Worm (Caenorhabditis elegans) whole organism, mixed stage, embryonic: ENCODE data around the gene mig-38.
A peak's percentile ranks its signal among the peaks of the same experiment; 100 is the strongest.

Source experiments
- M03D4.4 ChIP-seq: sonication (generic microtip); optimal IDR thresholded peaks from 2 replicates; lab custom pipeline; 2017; ENCODE audit warnings: mild to moderate bottlenecking, missing genetic modification characterization, missing compliant biosample characterization
- bed-3 ChIP-seq: fragments of 200-800 bp; sonication (Bioruptor generic); optimal IDR thresholded peaks from 3 replicates; lab custom pipeline; 2018; ENCODE audit warnings: mild to moderate bottlenecking, missing genetic modification characterization, moderate library complexity, missing compliant biosample characterization
- blmp-1 ChIP-seq: fragments of 150-350 bp; optimal IDR thresholded peaks from 2 replicates; lab custom pipeline; 2014; ENCODE audit warnings: missing biosample characterization, missing genetic modification characterization
- ceh-43 ChIP-seq: fragments of 200-800 bp; sonication (Bioruptor generic); optimal IDR thresholded peaks from 2 replicates; lab custom pipeline; 2018; ENCODE audit warnings: mild to moderate bottlenecking, missing genetic modification characterization, moderate library complexity, missing compliant biosample characterization
- ceh-83 ChIP-seq: fragments of 200-800 bp; sonication (Bioruptor generic); optimal IDR thresholded peaks from 2 replicates; lab custom pipeline; 2018; ENCODE audit warnings: mild to moderate bottlenecking, missing genetic modification characterization, missing compliant biosample characterization
- ces-1 ChIP-seq: fragments of 150-350 bp; optimal IDR thresholded peaks from 2 replicates; lab custom pipeline; 2014; ENCODE audit warnings: missing biosample characterization, missing genetic modification reagents, missing genetic modification characterization
- cnd-1 ChIP-seq: fragments of 200-800 bp; sonication (Bioruptor generic); optimal IDR thresholded peaks from 2 replicates; lab custom pipeline; 2018; ENCODE audit warnings: mild to moderate bottlenecking, missing genetic modification characterization, missing compliant biosample characterization
- drap-1 ChIP-seq: fragments of 200-800 bp; sonication (Bioruptor generic); optimal IDR thresholded peaks from 3 replicates; lab custom pipeline; 2018; ENCODE audit warnings: mild to moderate bottlenecking, missing genetic modification characterization, missing compliant biosample characterization
- elt-1 ChIP-seq: sonication (generic microtip); optimal IDR thresholded peaks from 2 replicates; lab custom pipeline; 2017; ENCODE audit warnings: missing genetic modification characterization, mild to moderate bottlenecking, missing compliant biosample characterization, antibody characterized with exemption, moderate library complexity, borderline replicate concordance; ENCODE audit not compliant: insufficient read depth
- elt-3 ChIP-seq: fragments of 150-350 bp; optimal IDR thresholded peaks from 2 replicates; lab custom pipeline; 2014; ENCODE audit warnings: missing biosample characterization, missing genetic modification characterization
- flh-1 ChIP-seq: fragments of 200-800 bp; sonication (Bioruptor generic); optimal IDR thresholded peaks from 2 replicates; lab custom pipeline; 2018; ENCODE audit warnings: mild to moderate bottlenecking, missing genetic modification characterization, moderate library complexity, missing compliant biosample characterization
- ham-2 ChIP-seq: fragments of 200-800 bp; sonication (Bioruptor generic); optimal IDR thresholded peaks from 2 replicates; lab custom pipeline; 2018; ENCODE audit warnings: mild to moderate bottlenecking, missing genetic modification characterization, missing compliant biosample characterization
- hlh-1 ChIP-seq: fragments of 150-350 bp; optimal IDR thresholded peaks from 2 replicates; lab custom pipeline; 2014; ENCODE audit warnings: missing biosample characterization, missing genetic modification reagents, missing genetic modification characterization
- lin-13 ChIP-seq: fragments of 150-350 bp; optimal IDR thresholded peaks from 2 replicates; lab custom pipeline; 2014; ENCODE audit warnings: missing biosample characterization, missing genetic modification characterization
- lin-32 ChIP-seq: fragments of 200-800 bp; sonication (Bioruptor generic); optimal IDR thresholded peaks from 2 replicates; lab custom pipeline; 2018; ENCODE audit warnings: mild to moderate bottlenecking, missing genetic modification characterization, missing compliant biosample characterization
- lsy-2 ChIP-seq: fragments of 150-350 bp; optimal IDR thresholded peaks from 2 replicates; lab custom pipeline; 2014; ENCODE audit warnings: missing biosample characterization, missing genetic modification characterization
- mab-5 ChIP-seq: fragments of 150-350 bp; optimal IDR thresholded peaks from 2 replicates; lab custom pipeline; 2014; ENCODE audit warnings: missing biosample characterization, missing genetic modification characterization
- mep-1 ChIP-seq: fragments of 150-350 bp; optimal IDR thresholded peaks from 2 replicates; lab custom pipeline; 2017; ENCODE audit warnings: missing biosample characterization, missing genetic modification reagents, missing genetic modification characterization, inconsistent platforms
- mls-2 ChIP-seq: sonication (generic microtip); optimal IDR thresholded peaks from 2 replicates; lab custom pipeline; 2016; ENCODE audit warnings: mild to moderate bottlenecking, missing genetic modification characterization, moderate library complexity, missing compliant biosample characterization
- nhr-12 ChIP-seq: fragments of 150-350 bp; optimal IDR thresholded peaks from 2 replicates; lab custom pipeline; 2014; ENCODE audit warnings: missing biosample characterization, missing genetic modification characterization
- nhr-2 ChIP-seq: fragments of 150-350 bp; optimal IDR thresholded peaks from 2 replicates; lab custom pipeline; 2014; ENCODE audit warnings: missing biosample characterization, missing genetic modification characterization
- nhr-237 ChIP-seq: fragments of 150-350 bp; optimal IDR thresholded peaks from 2 replicates; lab custom pipeline; 2014; ENCODE audit warnings: missing biosample characterization, missing genetic modification characterization
- nhr-76 ChIP-seq: sonication (generic microtip); optimal IDR thresholded peaks from 2 replicates; lab custom pipeline; 2017; ENCODE audit warnings: missing biosample characterization, missing genetic modification characterization
- pha-4 ChIP-seq: fragments of 150-350 bp; optimal IDR thresholded peaks from 2 replicates; lab custom pipeline; 2018; ENCODE audit warnings: missing biosample characterization, missing genetic modification reagents, missing genetic modification characterization
- sem-2 ChIP-seq: fragments of 200-800 bp; sonication (Bioruptor generic); optimal IDR thresholded peaks from 2 replicates; lab custom pipeline; 2018; ENCODE audit warnings: mild to moderate bottlenecking, missing genetic modification characterization, missing compliant biosample characterization
- snpc-4 ChIP-seq: fragments of 150-350 bp; optimal IDR thresholded peaks from 2 replicates; lab custom pipeline; 2014; ENCODE audit warnings: missing biosample characterization, missing genetic modification characterization
- sptf-1 ChIP-seq: sonication (generic microtip); optimal IDR thresholded peaks from 2 replicates; lab custom pipeline; 2017; ENCODE audit warnings: mild to moderate bottlenecking, missing genetic modification characterization, moderate library complexity, missing compliant biosample characterization
- tbx-8 ChIP-seq: fragments of 200-800 bp; sonication (Bioruptor generic); optimal IDR thresholded peaks from 2 replicates; lab custom pipeline; 2018; ENCODE audit warnings: mild to moderate bottlenecking, missing genetic modification characterization, moderate library complexity, missing compliant biosample characterization
- unc-120 ChIP-seq: sonication (generic microtip); optimal IDR thresholded peaks from 2 replicates; lab custom pipeline; 2017; ENCODE audit warnings: missing genetic modification characterization, missing compliant biosample characterization; ENCODE audit not compliant: poor library complexity, severe bottlenecking
- unc-39 ChIP-seq: fragments of 150-350 bp; optimal IDR thresholded peaks from 2 replicates; lab custom pipeline; 2014; ENCODE audit warnings: missing biosample characterization, missing genetic modification characterization
- unc-62 ChIP-seq: fragments of 150-350 bp; optimal IDR thresholded peaks from 2 replicates; lab custom pipeline; 2014; ENCODE audit warnings: missing biosample characterization, missing genetic modification reagents, missing genetic modification characterization
- zip-8 ChIP-seq: fragments of 150-350 bp; optimal IDR thresholded peaks from 2 replicates; lab custom pipeline; 2014; ENCODE audit warnings: missing biosample characterization, missing genetic modification characterization
- ztf-11 ChIP-seq: fragments of 150-350 bp; optimal IDR thresholded peaks from 2 replicates; lab custom pipeline; 2014; ENCODE audit warnings: missing biosample characterization, missing genetic modification characterization

Gene mig-38

ce11 chrIV:11602498-11603068 is 8.5 kb downstream of the mig-38 start, which contains the start of gene rps-11:
Gene rps-11 (plus strand): TSS chrIV:11602641.
- no peak for TF ChIP-seq hlh-1 (tag; lab: Kevin White, UChicago)
- TF ChIP-seq ces-1 (GFP tag; lab: Kevin White, UChicago): no peak
- no peak for TF ChIP-seq bed-3 (GFP tag; lab: Kevin White, UChicago)
- TF ChIP-seq elt-1: no peak
- TF ChIP-seq sem-2: no peak
- no peak for TF ChIP-seq lin-13 (tag; lab: Kevin White, UChicago)
- TF ChIP-seq ham-2 (GFP tag; lab: Kevin White, UChicago): no peak
- TF ChIP-seq nhr-2 (tag; lab: Kevin White, UChicago): no peak
- TF ChIP-seq M03D4.4 (tag; lab: Kevin White, UChicago): no peak
- no peak for TF ChIP-seq ceh-83
- no peak for TF ChIP-seq cnd-1 (tag; lab: Kevin White, UChicago)
- TF ChIP-seq, all 35 proteins: peak for 0

- TF ChIP-seq mls-2 (tag; lab: Kevin White, UChicago): no peak
- no peak for TF ChIP-seq nhr-76 (tag; lab: Kevin White, UChicago)
- no peak for TF ChIP-seq elt-1
- no peak for TF ChIP-seq elt-3 (tag; lab: Kevin White, UChicago)
- TF ChIP-seq ham-2 (GFP tag; lab: Kevin White, UChicago): no peak
- TF ChIP-seq blmp-1: no peak
- no peak for TF ChIP-seq flh-1 (GFP tag; lab: Kevin White, UChicago)
- no peak for TF ChIP-seq lin-13 (tag; lab: Kevin White, UChicago)
- TF ChIP-seq ztf-11 (tag; lab: Kevin White, UChicago): no peak
- TF ChIP-seq snpc-4 (tag; lab: Kevin White, UChicago): no peak
- TF ChIP-seq hlh-1 (tag; lab: Kevin White, UChicago): no peak
- no peak for TF ChIP-seq lin-32 (GFP tag; lab: Kevin White, UChicago)
- no peak for TF ChIP-seq nhr-2 (tag; lab: Kevin White, UChicago)
- no peak for TF ChIP-seq lsy-2 (tag; lab: Kevin White, UChicago)
These were observed 9.3 kb downstream of the mig-38 start for ce11 chrIV:11603265-11603840.

- TF ChIP-seq ztf-11 (tag; lab: Kevin White, UChicago): no peak
- peak; percentile 10 for TF ChIP-seq flh-1 (GFP tag; lab: Kevin White, UChicago)
- TF ChIP-seq mab-5 (tag; lab: Kevin White, UChicago): no peak
- TF ChIP-seq hlh-1 (tag; lab: Kevin White, UChicago): peak; percentile 71
- no peak for TF ChIP-seq unc-62
- TF ChIP-seq nhr-2 (tag; lab: Kevin White, UChicago): no peak
- peak; percentile 39 for TF ChIP-seq sem-2
- TF ChIP-seq pha-4: peak; percentile 36
- peak; percentile 57 for TF ChIP-seq M03D4.4 (tag; lab: Kevin White, UChicago)
- peak; percentile 17 for TF ChIP-seq elt-1
- TF ChIP-seq ceh-43: peak; percentile 69
- TF ChIP-seq unc-120 (tag; lab: Kevin White, UChicago): peak; percentile 19
- TF ChIP-seq nhr-237 (tag; lab: Kevin White, UChicago): peak; percentile 12
- no peak for TF ChIP-seq tbx-8
- TF ChIP-seq drap-1 (GFP tag; lab: Kevin White, UChicago): no peak
- TF ChIP-seq ces-1 (GFP tag; lab: Kevin White, UChicago): peak; percentile 40
- peak; percentile 75 for TF ChIP-seq mep-1 (tag; lab: Kevin White, UChicago)
- TF ChIP-seq blmp-1: no peak
- no peak for TF ChIP-seq lin-13 (tag; lab: Kevin White, UChicago)
- peak; percentile 58 for TF ChIP-seq sptf-1 (tag; lab: Kevin White, UChicago)
- no peak for TF ChIP-seq nhr-12 (tag; lab: Kevin White, UChicago)
- no peak for TF ChIP-seq zip-8 (tag; lab: Kevin White, UChicago)
- TF ChIP-seq elt-3 (tag; lab: Kevin White, UChicago): no peak
- TF ChIP-seq bed-3 (GFP tag; lab: Kevin White, UChicago): peak; percentile 42
- peak; percentile 42 for TF ChIP-seq lsy-2 (tag; lab: Kevin White, UChicago)
These were observed 10.9 kb downstream of the mig-38 start, which contains the start of the genes ragc-1 and Y24F12A.1 for ce11 chrIV:11604909-11605308. Gene ragc-1 (minus strand): TSS chrIV:11604933. Gene Y24F12A.1 (plus strand): TSS chrIV:11605254.

- TF ChIP-seq lin-32 (GFP tag; lab: Kevin White, UChicago) (no peak), M03D4.4 (tag; lab: Kevin White, UChicago) (no peak), unc-39 (tag; lab: Kevin White, UChicago) (no peak), snpc-4 (tag; lab: Kevin White, UChicago) (no peak), drap-1 (GFP tag; lab: Kevin White, UChicago) (no peak), ztf-11 (tag; lab: Kevin White, UChicago) (no peak), zip-8 (tag; lab: Kevin White, UChicago) (peak; percentile 15), mls-2 (tag; lab: Kevin White, UChicago) (no peak)
These were observed 26.9 kb downstream of the mig-38 start, which contains the start of gene dsl-5 for ce11 chrIV:11620909-11621308. Gene dsl-5 (minus strand): TSS chrIV:11621009.
